Fruit fly (Drosophila melanogaster): ENCODE measurements around the gene Rbcn-3A.

dm6 chrX:6301052-6301451 lies 45.8 kb upstream of the Rbcn-3A start, which contains the start of gene CG12219:
- TF ChIP-seq pan (optimal IDR thresholded peaks at IDR 0.05), result no peak
- no peak for TF ChIP-seq psq (optimal IDR thresholded peaks at IDR 0.05)
